In genomic region chr2L:20822025-20822371, dm6 we compare ENCODE assay signal across 2 fruit fly cellular contexts.
A peak's percentile ranks its signal among the peaks of the same experiment; 100 is the strongest.
TF ChIP-seq lines count a peak whose summit lies in the region.

No protein-coding gene starts in this region.

TF ChIP-seq in whole organism, embryonic, 481 proteins besides CTCF, POLR2A, EP300 and RAD21 (continued from another document):
- TF ChIP-seq lab (GFP tag; optimal IDR thresholded peaks at IDR 0.05; lab: Kevin White, UChicago) (no peak), shn (GFP tag; optimal IDR thresholded peaks at IDR 0.05; lab: Kevin White, UChicago) (no peak), ap (GFP tag; IDR thresholded peaks at IDR 0.05; lab: Robert Waterston, UW) (no peak), CG4328 (GFP tag; optimal IDR thresholded peaks at IDR 0.05; lab: Kevin White, UChicago) (no peak), pros (GFP tag; optimal IDR thresholded peaks at IDR 0.05; lab: Kevin White, UChicago) (peak; percentile 34), bigmax (GFP tag; optimal IDR thresholded peaks at IDR 0.05; lab: Kevin White, UChicago) (no peak), CG31365 (tag; optimal IDR thresholded peaks at IDR 0.05; lab: Kevin White, UChicago) (peak; percentile 87), CG16815 (GFP tag; optimal IDR thresholded peaks at IDR 0.05; lab: Kevin White, UChicago) (no peak), abd-A (tag; optimal IDR thresholded peaks at IDR 0.05; lab: Kevin White, UChicago) (peak; percentile 36), CG31441 (GFP tag; IDR thresholded peaks at IDR 0.05; lab: Robert Waterston, UW) (no peak), rib (GFP tag; IDR thresholded peaks at IDR 0.05; lab: Robert Waterston, UW) (peak; percentile 39), Bgb (GFP tag; IDR thresholded peaks at IDR 0.05; lab: Robert Waterston, UW; ENCODE audit: partially characterized antibody) (0 out of 2 replicates have a peak, but pooled peaks have one; percentile 20), chn (GFP tag; optimal IDR thresholded peaks at IDR 0.05; lab: Kevin White, UChicago) (no peak), mld (GFP tag; IDR thresholded peaks at IDR 0.05; lab: Robert Waterston, UW; ENCODE audit: partially characterized antibody) (no peak), Camta (GFP tag; optimal IDR thresholded peaks at IDR 0.05; lab: Kevin White, UChicago) (no peak), Ptx1 (GFP tag; IDR thresholded peaks at IDR 0.05; lab: Robert Waterston, UW) (no peak), CG14014 (GFP tag; IDR thresholded peaks at IDR 0.05; lab: Robert Waterston, UW) (no peak), ken (GFP tag; IDR thresholded peaks at IDR 0.05; lab: Robert Waterston, UW) (0 out of 3 replicates have a peak, but pooled peaks have one; percentile 7), CG11456 (GFP tag; IDR thresholded peaks at IDR 0.05; lab: Robert Waterston, UW) (no peak), CG4404 (GFP tag; IDR thresholded peaks at IDR 0.05; lab: Robert Waterston, UW) (no peak), CG1647 (GFP tag; optimal IDR thresholded peaks at IDR 0.05; lab: Kevin White, UChicago) (no peak), Hr78 (GFP tag; optimal IDR thresholded peaks at IDR 0.05; lab: Kevin White, UChicago) (peak in 1 of 2 experiments; percentile 56), p53 (GFP tag; optimal IDR thresholded peaks at IDR 0.05; lab: Kevin White, UChicago) (no peak), CG8944 (GFP tag; optimal IDR thresholded peaks at IDR 0.05; lab: Kevin White, UChicago) (no peak), CG6175 (GFP tag; IDR thresholded peaks at IDR 0.05; lab: Robert Waterston, UW) (0 out of 3 replicates have a peak, but pooled peaks have one; percentile 68), lov (optimal IDR thresholded peaks at IDR 0.05; lab: Kevin White, UChicago) (no peak), lov (GFP tag; IDR thresholded peaks at IDR 0.05; lab: Robert Waterston, UW) (no peak), CG11504 (tag; optimal IDR thresholded peaks at IDR 0.05; lab: Kevin White, UChicago) (peak; percentile 88), CG8765 (GFP tag; IDR thresholded peaks at IDR 0.05; lab: Robert Waterston, UW) (peak; percentile 78; the same call in 1 of the 2 replicates), pum (GFP tag; optimal IDR thresholded peaks at IDR 0.05; lab: Kevin White, UChicago) (no peak), crol (GFP tag; IDR thresholded peaks at IDR 0.05; lab: Robert Waterston, UW) (no peak), phol (tag; optimal IDR thresholded peaks at IDR 0.05; lab: Kevin White, UChicago) (peak; percentile 10), ewg (GFP tag; optimal IDR thresholded peaks at IDR 0.05; lab: Kevin White, UChicago) (peak; percentile 64), CG30431 (GFP tag; optimal IDR thresholded peaks at IDR 0.05; lab: Kevin White, UChicago) (no peak), NK7.1 (GFP tag; optimal IDR thresholded peaks at IDR 0.05; lab: Kevin White, UChicago) (no peak), Atf-2 (GFP tag; optimal IDR thresholded peaks at IDR 0.05; lab: Kevin White, UChicago) (peak; percentile 2), gem (tag; optimal IDR thresholded peaks at IDR 0.05; lab: Kevin White, UChicago) (no peak), Hand (GFP tag; optimal IDR thresholded peaks at IDR 0.05; lab: Kevin White, UChicago) (no peak), crc (GFP tag; optimal IDR thresholded peaks at IDR 0.05; lab: Kevin White, UChicago) (no peak), CG12769 (tag; optimal IDR thresholded peaks at IDR 0.05; lab: Kevin White, UChicago) (peak; percentile 50), Med (GFP tag; lab: Kevin White, UChicago) (peak; percentile 12), CG8478 (optimal IDR thresholded peaks at IDR 0.05; lab: Kevin White, UChicago) (no peak), CG6689 (GFP tag; IDR thresholded peaks at IDR 0.05; lab: Robert Waterston, UW) (no peak), ERR (GFP tag; optimal IDR thresholded peaks at IDR 0.05; lab: Kevin White, UChicago) (peak; percentile 26), Dip2 (GFP tag; IDR thresholded peaks at IDR 0.05; lab: Robert Waterston, UW) (no peak), eve (GFP tag; optimal IDR thresholded peaks at IDR 0.05; lab: Kevin White, UChicago) (no peak), wdn (GFP tag; IDR thresholded peaks at IDR 0.05; lab: Robert Waterston, UW) (no peak), sob (GFP tag; IDR thresholded peaks at IDR 0.05; lab: Robert Waterston, UW) (no peak), CG10147 (GFP tag; optimal IDR thresholded peaks at IDR 0.05; lab: Kevin White, UChicago) (peak; percentile 28)
TF ChIP-seq in whole organism, embryonic: peak in this region for 23.

TF ChIP-seq in whole organism, prepupa, 60 proteins besides CTCF, POLR2A, EP300 and RAD21 (continued from another document):
- TF ChIP-seq Sox102F (GFP tag; optimal IDR thresholded peaks at IDR 0.05; lab: Kevin White, UChicago): no peak
- TF ChIP-seq CG11294 (GFP tag; IDR thresholded peaks at IDR 0.05; lab: Robert Waterston, UW): 0 out of 2 replicates have a peak, but pooled peaks have one; percentile 12
- TF ChIP-seq cyc (GFP tag; optimal IDR thresholded peaks at IDR 0.05; lab: Kevin White, UChicago): no peak
- TF ChIP-seq eg (GFP tag; IDR thresholded peaks at IDR 0.05; lab: Robert Waterston, UW): no peak
- no peak for TF ChIP-seq CG3919 (GFP tag; optimal IDR thresholded peaks at IDR 0.05; lab: Kevin White, UChicago)
- no peak for TF ChIP-seq CG8319 (GFP tag; optimal IDR thresholded peaks at IDR 0.05; lab: Kevin White, UChicago)
- TF ChIP-seq fd85E (GFP tag; optimal IDR thresholded peaks at IDR 0.05; lab: Kevin White, UChicago): no peak
- TF ChIP-seq CG6854 (GFP tag; optimal IDR thresholded peaks at IDR 0.05; lab: Kevin White, UChicago): peak; percentile 38
- no peak for TF ChIP-seq CG10631 (GFP tag; optimal IDR thresholded peaks at IDR 0.05; lab: Kevin White, UChicago)
- TF ChIP-seq Ets96B (tag; optimal IDR thresholded peaks at IDR 0.05; lab: Kevin White, UChicago): no peak
- TF ChIP-seq esn (GFP tag; optimal IDR thresholded peaks at IDR 0.05; lab: Kevin White, UChicago): peak; percentile 25
- peak; percentile 63 for TF ChIP-seq CG6163 (GFP tag; IDR thresholded peaks at IDR 0.05; lab: Robert Waterston, UW)
- no peak for TF ChIP-seq Sox15 (GFP tag; optimal IDR thresholded peaks at IDR 0.05; lab: Kevin White, UChicago)
- no peak for TF ChIP-seq CG6808 (GFP tag; optimal IDR thresholded peaks at IDR 0.05; lab: Kevin White, UChicago)
- no peak for TF ChIP-seq salr (GFP tag; optimal IDR thresholded peaks at IDR 0.05; lab: Kevin White, UChicago)
- peak; percentile 8 for TF ChIP-seq CG31627 (GFP tag; optimal IDR thresholded peaks at IDR 0.05; lab: Kevin White, UChicago)
- peak; percentile 25 for TF ChIP-seq topi (GFP tag; optimal IDR thresholded peaks at IDR 0.05; lab: Kevin White, UChicago)
- no peak for TF ChIP-seq Ets21C (GFP tag; optimal IDR thresholded peaks at IDR 0.05; lab: Kevin White, UChicago)
- TF ChIP-seq Hr4 (GFP tag; optimal IDR thresholded peaks at IDR 0.05; lab: Kevin White, UChicago): no peak
- TF ChIP-seq vri (GFP tag; optimal IDR thresholded peaks at IDR 0.05; lab: Kevin White, UChicago): no peak
- no peak for TF ChIP-seq dac (GFP tag; optimal IDR thresholded peaks at IDR 0.05; lab: Kevin White, UChicago)
- peak; percentile 10 for TF ChIP-seq Smox (GFP tag; optimal IDR thresholded peaks at IDR 0.05; lab: Kevin White, UChicago)
- TF ChIP-seq CG8632 (GFP tag; optimal IDR thresholded peaks at IDR 0.05; lab: Kevin White, UChicago): no peak
- TF ChIP-seq CG11902 (GFP tag; optimal IDR thresholded peaks at IDR 0.05; lab: Kevin White, UChicago): no peak
- no peak for TF ChIP-seq lz (GFP tag; optimal IDR thresholded peaks at IDR 0.05; lab: Kevin White, UChicago)
- TF ChIP-seq Eip75B (GFP tag; optimal IDR thresholded peaks at IDR 0.05; lab: Kevin White, UChicago): no peak
- no peak for TF ChIP-seq CG1621 (tag; optimal IDR thresholded peaks at IDR 0.05; lab: Kevin White, UChicago)
- no peak for TF ChIP-seq net (GFP tag; optimal IDR thresholded peaks at IDR 0.05; lab: Kevin White, UChicago)
- no peak for TF ChIP-seq Lpt (GFP tag; optimal IDR thresholded peaks at IDR 0.05; lab: Kevin White, UChicago)
- TF ChIP-seq CG8119 (GFP tag; IDR thresholded peaks at IDR 0.05; lab: Robert Waterston, UW): no peak
- no peak for TF ChIP-seq OdsH (GFP tag; optimal IDR thresholded peaks at IDR 0.05; lab: Kevin White, UChicago)
- no peak for TF ChIP-seq acj6 (GFP tag; optimal IDR thresholded peaks at IDR 0.05; lab: Kevin White, UChicago)
- TF ChIP-seq CG6792 (GFP tag; optimal IDR thresholded peaks at IDR 0.05; lab: Kevin White, UChicago): no peak
- TF ChIP-seq Blimp-1 (GFP tag; optimal IDR thresholded peaks at IDR 0.05; lab: Kevin White, UChicago): no peak
- TF ChIP-seq achi (GFP tag; optimal IDR thresholded peaks at IDR 0.05; lab: Kevin White, UChicago): peak; percentile 11
- no peak for TF ChIP-seq CG4318 (GFP tag; optimal IDR thresholded peaks at IDR 0.05; lab: Kevin White, UChicago)
TF ChIP-seq in whole organism, prepupa: peak in this region for 14.
